Fruit fly (Drosophila melanogaster): ENCODE data around the gene Arp5.

Arp5 gene

dm6 chr3R:18199177-18199884 lies 14.0 kb downstream of the Arp5 start, which contains the start of the genes Ssdp and CG7985 (continued):
- no peak for TF ChIP-seq Hmx (GFP tag; optimal IDR thresholded peaks at IDR 0.05)
- TF ChIP-seq CG2202 (tag; optimal IDR thresholded peaks at IDR 0.05): no peak
- TF ChIP-seq CG6813 (GFP tag; optimal IDR thresholded peaks at IDR 0.05): no peak
- TF ChIP-seq CG10543 (GFP tag; optimal IDR thresholded peaks at IDR 0.05): no peak
- TF ChIP-seq grn (GFP tag; optimal IDR thresholded peaks at IDR 0.05): no peak
- no peak for TF ChIP-seq Dref (GFP tag; IDR thresholded peaks at IDR 0.05)
- peak; percentile 69 for TF ChIP-seq hkb (optimal IDR thresholded peaks at IDR 0.05)
- TF ChIP-seq hkb (GFP tag; IDR thresholded peaks at IDR 0.05): no peak
- no peak for TF ChIP-seq prd (optimal IDR thresholded peaks at IDR 0.05)
- no peak for TF ChIP-seq prd (GFP tag; IDR thresholded peaks at IDR 0.05)
- TF ChIP-seq wor (GFP tag; IDR thresholded peaks at IDR 0.05): no peak
- no peak for TF ChIP-seq crp (GFP tag; optimal IDR thresholded peaks at IDR 0.05)
- TF ChIP-seq CG15696 (tag; optimal IDR thresholded peaks at IDR 0.05): no peak
- no peak for TF ChIP-seq Ptx1 (GFP tag; IDR thresholded peaks at IDR 0.05)
- peak; percentile 49 for TF ChIP-seq Abd-B (GFP tag; optimal IDR thresholded peaks at IDR 0.05)
- TF ChIP-seq CG3838 (GFP tag; optimal IDR thresholded peaks at IDR 0.05): no peak
- TF ChIP-seq CG10267 (tag; optimal IDR thresholded peaks at IDR 0.05): peak; percentile 8
- no peak for TF ChIP-seq ham (GFP tag; IDR thresholded peaks at IDR 0.05)
- TF ChIP-seq CG13123 (GFP tag; optimal IDR thresholded peaks at IDR 0.05): no peak
- peak; percentile 80 for TF ChIP-seq MESR4 (GFP tag; optimal IDR thresholded peaks at IDR 0.05)
- no peak for TF ChIP-seq tna (GFP tag; IDR thresholded peaks at IDR 0.05; ENCODE audit: partially characterized antibody)

- TF ChIP-seq CG9797 (GFP tag; optimal IDR thresholded peaks at IDR 0.05) (peak; percentile 45), lmd (GFP tag; IDR thresholded peaks at IDR 0.05) (no peak), vvl (GFP tag; IDR thresholded peaks at IDR 0.05) (no peak), gfzf (GFP tag; optimal IDR thresholded peaks at IDR 0.05) (peak; percentile 57), ewg (GFP tag; optimal IDR thresholded peaks at IDR 0.05) (peak; percentile 69), CG17186 (GFP tag; optimal IDR thresholded peaks at IDR 0.05) (peak; percentile 37), fru (optimal IDR thresholded peaks at IDR 0.05) (no peak), Mes4 (GFP tag; optimal IDR thresholded peaks at IDR 0.05) (no peak), CG17802 (tag; optimal IDR thresholded peaks at IDR 0.05) (no peak), dysf (GFP tag; IDR thresholded peaks at IDR 0.05) (no peak), stwl (tag; optimal IDR thresholded peaks at IDR 0.05) (peak; percentile 84), CG17359 (tag; optimal IDR thresholded peaks at IDR 0.05) (no peak), D (optimal IDR thresholded peaks at IDR 0.05) (peak; percentile 6), D (GFP tag; optimal IDR thresholded peaks at IDR 0.05) (no peak), CG10431 (GFP tag; optimal IDR thresholded peaks at IDR 0.05) (peak; percentile 100), Dp (GFP tag; optimal IDR thresholded peaks at IDR 0.05) (peak; percentile 60), CG15601 (tag; optimal IDR thresholded peaks at IDR 0.05) (peak; percentile 43), BEAF-32 (GFP tag; optimal IDR thresholded peaks at IDR 0.05) (peak; percentile 27), ems (GFP tag; optimal IDR thresholded peaks at IDR 0.05) (no peak), so (GFP tag; IDR thresholded peaks at IDR 0.05) (no peak)
Measured at dm6 chr3R:18199885-18200249, 14.6 kb downstream of the Arp5 start.
